Worm (Caenorhabditis elegans): ENCODE data around the gene F14D7.8.

DNA sequence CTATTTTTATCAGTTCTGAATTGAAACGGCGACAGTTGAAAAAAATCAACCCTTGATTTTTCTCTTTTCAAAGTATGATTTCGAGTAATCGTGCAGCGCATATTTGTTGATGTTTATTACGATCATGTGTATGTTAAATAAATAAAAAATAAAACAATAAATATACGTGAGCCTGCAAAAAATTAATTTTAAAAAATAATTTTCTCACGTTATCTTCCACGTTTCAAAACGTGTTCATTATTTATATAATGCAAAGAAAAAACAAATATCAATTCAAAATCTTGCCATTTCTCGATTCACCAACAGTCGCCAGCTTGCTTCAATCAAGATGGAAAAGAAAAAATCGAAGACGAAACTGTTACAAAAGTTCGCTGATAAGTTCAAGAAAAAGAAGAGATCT is 29.4 kb downstream of the F14D7.8 start, which contains the start of gene F40G12.10:
- TF ChIP-seq him-1 (tag; optimal IDR thresholded peaks at IDR 0.05) (no peak), W03F9.2 (tag; optimal IDR thresholded peaks at IDR 0.05) (no peak), dao-5 (tag; optimal IDR thresholded peaks at IDR 0.05) (no peak)
